Worm (Caenorhabditis elegans) whole organism, young adult: ENCODE data around the gene npl-4.1.
A peak's percentile ranks its signal among the peaks of the same experiment; 100 is the strongest.

Experiments
- B0336.3 ChIP-seq: fragments of 200-800 bp; sonication (Bioruptor generic); IDR thresholded peaks from 2 replicates; pipeline ENCODE4 v1.3.6; 2022; ENCODE audit warnings: missing genetic modification characterization, missing compliant biosample characterization
- C06A6.2 ChIP-seq: fragments of 200-800 bp; sonication (Bioruptor generic); conservative IDR thresholded peaks from 2 replicates; pipeline ENCODE4 v1.3.6; 2022; ENCODE audit warnings: missing genetic modification characterization, missing compliant biosample characterization
- F22D6.2 ChIP-seq: sonication (generic microtip); optimal IDR thresholded peaks from 2 replicates; lab custom pipeline; 2016; ENCODE audit warnings: mild to moderate bottlenecking, missing genetic modification characterization, missing compliant biosample characterization
- F23B12.7 ChIP-seq: sonication (generic microtip); optimal IDR thresholded peaks from 2 replicates; lab custom pipeline; 2017; ENCODE audit warnings: missing genetic modification characterization, mild to moderate bottlenecking, missing compliant biosample characterization, antibody characterized with exemption, moderate library complexity; ENCODE audit not compliant: insufficient read depth
- F39B2.1 ChIP-seq: fragments of 200-800 bp; sonication (Bioruptor generic); IDR thresholded peaks from 2 replicates; pipeline ENCODE4 v1.3.6; 2022; ENCODE audit warnings: missing genetic modification reagents, missing genetic modification characterization, missing compliant biosample characterization
- F52B5.7 ChIP-seq: sonication (generic microtip); optimal IDR thresholded peaks from 2 replicates; lab custom pipeline; 2016; ENCODE audit warnings: mild to moderate bottlenecking, missing genetic modification characterization, missing compliant biosample characterization
- F57A8.1 ChIP-seq: fragments of 200-800 bp; sonication (Bioruptor generic); optimal IDR thresholded peaks from 2 replicates; lab custom pipeline; 2018; ENCODE audit warnings: mild to moderate bottlenecking, missing genetic modification characterization, moderate library complexity, missing compliant biosample characterization
- F57C9.4 ChIP-seq: sonication (generic microtip); optimal IDR thresholded peaks from 2 replicates; lab custom pipeline; 2017; ENCODE audit warnings: mild to moderate bottlenecking, missing genetic modification characterization, missing compliant biosample characterization
- K11D2.4 ChIP-seq: fragments of 200-800 bp; sonication (Bioruptor generic); IDR thresholded peaks from 2 replicates; pipeline ENCODE4 v1.3.6; 2022; ENCODE audit warnings: missing genetic modification reagents, missing genetic modification characterization, missing compliant biosample characterization
- T07F8.4 ChIP-seq: sonication (generic microtip); optimal IDR thresholded peaks from 2 replicates; lab custom pipeline; 2016; ENCODE audit warnings: mild to moderate bottlenecking, missing genetic modification characterization, moderate library complexity, missing compliant biosample characterization
- T26A5.8 ChIP-seq: sonication (generic microtip); optimal IDR thresholded peaks from 2 replicates; lab custom pipeline; 2016; ENCODE audit warnings: missing genetic modification characterization, missing compliant biosample characterization
- Y67H2A.10 ChIP-seq: fragments of 200-800 bp; sonication (Bioruptor generic); conservative IDR thresholded peaks from 2 replicates; pipeline ENCODE4 v1.3.6; 2022; ENCODE audit warnings: missing genetic modification reagents, missing genetic modification characterization, missing compliant biosample characterization
- Y79H2A.3 ChIP-seq: fragments of 200-800 bp; sonication (Bioruptor generic); conservative IDR thresholded peaks from 2 replicates; pipeline ENCODE4 v1.3.6; 2022; ENCODE audit warnings: missing genetic modification reagents, missing genetic modification characterization, missing compliant biosample characterization
- Y95B8A.8 ChIP-seq: fragments of 200-800 bp; sonication (Bioruptor generic); IDR thresholded peaks from 2 replicates; pipeline ENCODE4 v1.3.6; 2022; ENCODE audit warnings: missing genetic modification reagents, missing genetic modification characterization, missing compliant biosample characterization
- ZK185.1 ChIP-seq: sonication (generic microtip); optimal IDR thresholded peaks from 2 replicates; lab custom pipeline; 2016; ENCODE audit warnings: mild to moderate bottlenecking, missing genetic modification characterization, missing compliant biosample characterization; ENCODE audit not compliant: poor library complexity, severe bottlenecking
- athp-1 ChIP-seq: sonication (generic microtip); optimal IDR thresholded peaks from 2 replicates; lab custom pipeline; 2017; ENCODE audit warnings: mild to moderate bottlenecking, missing genetic modification characterization, missing compliant biosample characterization
- attf-3 ChIP-seq: fragments of 200-800 bp; sonication (Bioruptor generic); conservative IDR thresholded peaks from 2 replicates; pipeline ENCODE4 v1.3.6; 2022; ENCODE audit warnings: missing genetic modification reagents, missing genetic modification characterization, missing compliant biosample characterization
- attf-5 ChIP-seq: fragments of 200-800 bp; sonication (Bioruptor generic); optimal IDR thresholded peaks from 2 replicates; lab custom pipeline; 2018; ENCODE audit warnings: mild to moderate bottlenecking, missing genetic modification characterization, missing compliant biosample characterization
- bed-1 ChIP-seq: fragments of 200-800 bp; sonication (Bioruptor generic); IDR thresholded peaks from 2 replicates; pipeline ENCODE4 v1.3.6; 2022; ENCODE audit warnings: missing genetic modification reagents, missing genetic modification characterization, missing compliant biosample characterization
- bed-2 ChIP-seq: fragments of 200-800 bp; sonication (Bioruptor generic); IDR thresholded peaks from 2 replicates; pipeline ENCODE4 v1.3.6; 2022; ENCODE audit warnings: missing genetic modification reagents, missing genetic modification characterization, missing compliant biosample characterization
- cebp-1 ChIP-seq, 2 experiments: fragments of 200-800 bp in 1 of 2; sonication (Bioruptor generic) in 1 of 2; sonication (generic microtip) in 1 of 2; IDR thresholded peaks in 1 of 2; optimal IDR thresholded peaks in 1 of 2; 2 replicates each; pipeline versions ENCODE4 v1.3.6 to Lab custom; 2017 to 2022; ENCODE audit warnings: missing compliant biosample characterization in 2 of 2, missing genetic modification characterization in 2 of 2, mild to moderate bottlenecking in 1 of 2, missing genetic modification reagents in 1 of 2, moderate library complexity in 1 of 2
- ceh-100 ChIP-seq: fragments of 200-800 bp; sonication (Bioruptor generic); IDR thresholded peaks from 2 replicates; pipeline ENCODE4 v1.3.6; 2022; ENCODE audit warnings: missing genetic modification reagents, missing genetic modification characterization, missing compliant biosample characterization
- ceh-27 ChIP-seq: fragments of 200-800 bp; sonication (Bioruptor generic); optimal IDR thresholded peaks from 2 replicates; lab custom pipeline; 2018; ENCODE audit warnings: mild to moderate bottlenecking, missing genetic modification characterization, moderate library complexity, missing compliant biosample characterization
- chd-7 ChIP-seq: sonication (generic microtip); optimal IDR thresholded peaks from 2 replicates; lab custom pipeline; 2016; ENCODE audit warnings: mild to moderate bottlenecking, missing genetic modification characterization, moderate library complexity, missing compliant biosample characterization
- dpff-1 ChIP-seq: sonication (generic microtip); optimal IDR thresholded peaks from 2 replicates; lab custom pipeline; 2017; ENCODE audit warnings: mild to moderate bottlenecking, missing genetic modification characterization, missing compliant biosample characterization
- ekl-4 ChIP-seq: fragments of 200-800 bp; sonication (Bioruptor generic); IDR thresholded peaks from 2 replicates; pipeline ENCODE4 v1.3.6; 2022; ENCODE audit warnings: missing genetic modification reagents, missing genetic modification characterization, missing compliant biosample characterization
- hmg-1.2 ChIP-seq: fragments of 200-800 bp; sonication (Bioruptor generic); IDR thresholded peaks from 2 replicates; pipeline ENCODE4 v1.3.6; 2022; ENCODE audit warnings: missing genetic modification reagents, missing genetic modification characterization, missing compliant biosample characterization
- hmg-20 ChIP-seq: fragments of 200-800 bp; sonication (Bioruptor generic); IDR thresholded peaks from 2 replicates; pipeline ENCODE4 v1.3.6; 2022; ENCODE audit warnings: missing genetic modification reagents, missing genetic modification characterization, missing compliant biosample characterization
- lag-1 ChIP-seq: fragments of 200-800 bp; sonication (Bioruptor generic); IDR thresholded peaks from 2 replicates; pipeline ENCODE4 v1.3.6; 2022; ENCODE audit warnings: missing genetic modification reagents, missing genetic modification characterization, missing compliant biosample characterization
- lin-35 ChIP-seq, 3 experiments: fragments of 150-350 bp in 2 of 3; sonication (generic microtip) in 1 of 3; optimal IDR thresholded peaks; 2 replicates each; lab custom pipeline; 2014 to 2018; ENCODE audit warnings: missing biosample characterization in 3 of 3, missing genetic modification characterization in 3 of 3, missing genetic modification reagents in 3 of 3
- lin-54 ChIP-seq: fragments of 200-800 bp; sonication (Bioruptor generic); optimal IDR thresholded peaks from 2 replicates; lab custom pipeline; 2018; ENCODE audit warnings: mild to moderate bottlenecking, missing genetic modification characterization, missing compliant biosample characterization
- lir-1 ChIP-seq: fragments of 200-800 bp; sonication (Bioruptor generic); conservative IDR thresholded peaks from 2 replicates; pipeline ENCODE4 v1.3.6; 2022; ENCODE audit warnings: missing genetic modification reagents, missing genetic modification characterization, missing compliant biosample characterization
- lsy-27 ChIP-seq: sonication (generic microtip); optimal IDR thresholded peaks from 2 replicates; lab custom pipeline; 2017; ENCODE audit warnings: missing genetic modification characterization, mild to moderate bottlenecking, missing compliant biosample characterization, antibody characterized with exemption, missing genotype, borderline replicate concordance; ENCODE audit not compliant: insufficient read depth
- madf-8 ChIP-seq: fragments of 200-800 bp; sonication (Bioruptor generic); conservative IDR thresholded peaks from 2 replicates; pipeline ENCODE4 v1.3.6; 2022; ENCODE audit warnings: missing genetic modification reagents, missing genetic modification characterization, missing compliant biosample characterization
- mes-4 ChIP-seq: sonication (generic microtip); optimal IDR thresholded peaks from 2 replicates; lab custom pipeline; 2016; ENCODE audit warnings: missing genotype, missing genetic modification characterization, missing compliant biosample characterization
- nfya-2 ChIP-seq: fragments of 200-800 bp; sonication (Bioruptor generic); IDR thresholded peaks from 2 replicates; pipeline ENCODE4 v1.3.6; 2022; ENCODE audit warnings: missing genetic modification reagents, missing genetic modification characterization, missing compliant biosample characterization
- nfyb-1 ChIP-seq: fragments of 200-800 bp; sonication (Bioruptor generic); IDR thresholded peaks from 2 replicates; pipeline ENCODE4 v1.3.6; 2022; ENCODE audit warnings: missing genetic modification reagents, missing genetic modification characterization, missing compliant biosample characterization
- nhr-179 ChIP-seq: sonication (generic microtip); optimal IDR thresholded peaks from 2 replicates; lab custom pipeline; 2016; ENCODE audit warnings: mild to moderate bottlenecking, missing genetic modification characterization, missing compliant biosample characterization
- pbrm-1 ChIP-seq: fragments of 200-800 bp; sonication (Bioruptor generic); IDR thresholded peaks from 2 replicates; pipeline ENCODE4 v1.3.6; 2022; ENCODE audit warnings: missing genetic modification reagents, missing genetic modification characterization, missing compliant biosample characterization
- rec-8 ChIP-seq, 2 experiments: sonication (generic microtip); optimal IDR thresholded peaks; 2 replicates each; lab custom pipeline; 2016; ENCODE audit warnings: mild to moderate bottlenecking in 2 of 2, missing genetic modification characterization in 2 of 2, missing genetic modification reagents in 2 of 2, missing genotype in 2 of 2, missing biosample characterization in 1 of 2, missing compliant biosample characterization in 1 of 2, moderate library complexity in 1 of 2
- sdz-38 ChIP-seq: sonication (generic microtip); optimal IDR thresholded peaks from 2 replicates; lab custom pipeline; 2016; ENCODE audit warnings: missing genotype, missing genetic modification characterization, missing compliant biosample characterization
- snpc-4 ChIP-seq, 5 experiments: fragments of 150-350 bp in 1 of 5; sonication (generic microtip) in 4 of 5; optimal IDR thresholded peaks; 2 replicates each; lab custom pipeline; 2014 to 2018; ENCODE audit warnings: missing genetic modification characterization in 5 of 5, missing biosample characterization in 3 of 5, antibody characterized with exemption in 2 of 5, mild to moderate bottlenecking in 2 of 5, missing compliant biosample characterization in 2 of 5, missing genotype in 2 of 5, moderate library complexity in 2 of 5, missing genetic modification reagents in 1 of 5
- sptf-2 ChIP-seq: fragments of 200-800 bp; sonication (Bioruptor generic); optimal IDR thresholded peaks from 2 replicates; lab custom pipeline; 2018; ENCODE audit warnings: mild to moderate bottlenecking, missing genetic modification characterization, missing compliant biosample characterization

npl-4.1 gene

ce11 chrII:5660736-5661734 is 29.9 kb downstream of the npl-4.1 start, which contains the start of the genes ift-43 and mdt-26 (continued):
- TF ChIP-seq F57A8.1 (GFP tag; lab: Kevin White, UChicago) (peak; percentile 80), F22D6.2 (peak; percentile 24), F39B2.1 (no peak), attf-3 (GFP tag; lab: Robert Waterston, UW) (no peak), bed-1 (GFP tag; lab: Robert Waterston, UW) (0 out of 2 replicates have a peak, but pooled peaks have one; percentile 86), ceh-27 (GFP tag; lab: Kevin White, UChicago) (peak; percentile 84), nhr-179 (tag; lab: Kevin White, UChicago) (no peak), attf-5 (peak; percentile 77), ekl-4 (peak; percentile 83), lag-1 (GFP tag; lab: Robert Waterston, UW) (no peak), dpff-1 (tag; lab: Kevin White, UChicago) (no peak), T26A5.8 (tag; lab: Kevin White, UChicago) (no peak), F52B5.7 (tag; lab: Kevin White, UChicago) (no peak), F57C9.4 (peak; percentile 37), bed-2 (GFP tag; lab: Robert Waterston, UW) (peak; percentile 55; the same call in 1 of the 2 replicates), cebp-1 (GFP tag; IDR thresholded peaks at IDR 0.05; lab: Robert Waterston, UW) (peak; percentile 77), cebp-1 (tag; optimal IDR thresholded peaks at IDR 0.05; lab: Kevin White, UChicago) (peak; percentile 80), F23B12.7 (tag; lab: Kevin White, UChicago) (peak; percentile 85), Y67H2A.10 (GFP tag; lab: Robert Waterston, UW) (peak; percentile 71; the same call in 1 of the 2 replicates), sptf-2 (GFP tag; lab: Kevin White, UChicago) (peak; percentile 98), chd-7 (tag; lab: Kevin White, UChicago) (peak; percentile 73), lin-54 (peak; percentile 67), lsy-27 (tag; lab: Kevin White, UChicago) (peak; percentile 41), lir-1 (GFP tag; lab: Robert Waterston, UW) (peak; percentile 48; the same call in 1 of the 2 replicates), rec-8 (tag; optimal IDR thresholded peaks at IDR 0.05; lab: Kevin White, UChicago) (peak; percentile 11 to 40), lin-35 (GFP tag; optimal IDR thresholded peaks at IDR 0.05; lab: Kevin White, UChicago) (peak in 2 of 3 experiments; percentile 0 to 60), nfyb-1 (GFP tag; lab: Robert Waterston, UW) (peak; percentile 100), sdz-38 (tag; lab: Kevin White, UChicago) (peak; percentile 16), ceh-100 (peak; percentile 80), Y95B8A.8 (GFP tag; lab: Robert Waterston, UW) (peak; percentile 65), madf-8 (GFP tag; lab: Robert Waterston, UW) (peak; percentile 10), snpc-4 (GFP tag; optimal IDR thresholded peaks at IDR 0.05; lab: Kevin White, UChicago) (peak; percentile 59), snpc-4 (tag; optimal IDR thresholded peaks at IDR 0.05; lab: Kevin White, UChicago) (peak in 2 of 4 experiments; percentile 31 to 49), hmg-1.2 (peak; percentile 56), B0336.3 (GFP tag; lab: Robert Waterston, UW) (no peak), T07F8.4 (tag; lab: Kevin White, UChicago) (peak; percentile 32), K11D2.4 (GFP tag; lab: Robert Waterston, UW) (peak; percentile 91), athp-1 (tag; lab: Kevin White, UChicago) (no peak), mes-4 (tag; lab: Kevin White, UChicago) (no peak), C06A6.2 (peak; percentile 84), nfya-2 (GFP tag; lab: Robert Waterston, UW) (peak; percentile 100), hmg-20 (GFP tag; lab: Robert Waterston, UW) (peak; percentile 10; the same call in 1 of the 2 replicates), Y79H2A.3 (GFP tag; lab: Robert Waterston, UW) (peak; percentile 81; the same call in 1 of the 2 replicates), ZK185.1 (tag; lab: Kevin White, UChicago) (peak; percentile 57), pbrm-1 (GFP tag; lab: Robert Waterston, UW) (peak; percentile 83)
